Fruit fly (Drosophila melanogaster) whole organism, pupa: Measurements from ENCODE around the gene Mtr3.

ENCODE experiments used
- CG10348 ChIP-seq: fragments of 200-800 bp; sonication (Bioruptor generic); IDR thresholded peaks from 2 replicates; pipeline ENCODE4 v1.3.6; 2022; ENCODE audit warnings: missing biosample characterization, missing genetic modification characterization
- CG12605 ChIP-seq: fragments of 200-800 bp; sonication (Bioruptor generic); IDR thresholded peaks from 2 replicates; pipeline ENCODE4 v1.3.6; 2022; ENCODE audit warnings: missing biosample characterization, missing genetic modification characterization
- CG13204 ChIP-seq: fragments of 200-800 bp; sonication (Bioruptor generic); optimal IDR thresholded peaks from 2 replicates; lab custom pipeline; 2018; ENCODE audit warnings: missing biosample characterization, mild to moderate bottlenecking, missing genetic modification characterization, moderate library complexity
- CG14655 ChIP-seq: fragments of 200-800 bp; sonication (Bioruptor generic); optimal IDR thresholded peaks from 3 replicates; lab custom pipeline; 2017; ENCODE audit warnings: mild to moderate bottlenecking, missing biosample characterization, missing genetic modification reagents, missing genetic modification characterization
- CG15710 ChIP-seq: fragments of 200-800 bp; sonication (Bioruptor generic); optimal IDR thresholded peaks from 2 replicates; lab custom pipeline; 2018; ENCODE audit warnings: missing biosample characterization, mild to moderate bottlenecking, missing genetic modification characterization, moderate library complexity
- CG17806 ChIP-seq: fragments of 200-800 bp; sonication (Bioruptor generic); optimal IDR thresholded peaks from 2 replicates; lab custom pipeline; 2018; ENCODE audit warnings: missing biosample characterization, mild to moderate bottlenecking, missing genetic modification characterization, moderate library complexity
- CG32121 ChIP-seq: fragments of 200-800 bp; sonication (Bioruptor generic); IDR thresholded peaks from 2 replicates; pipeline ENCODE4 v1.3.6; 2022; ENCODE audit warnings: missing biosample characterization, missing genetic modification characterization
- CG34367 ChIP-seq: fragments of 200-800 bp; sonication (Bioruptor generic); optimal IDR thresholded peaks from 2 replicates; lab custom pipeline; 2018; ENCODE audit warnings: missing biosample characterization, mild to moderate bottlenecking, missing genetic modification characterization
- CG4496 ChIP-seq: fragments of 200-800 bp; sonication (Bioruptor generic); IDR thresholded peaks from 3 replicates; pipeline ENCODE4 v1.3.6; 2022; ENCODE audit warnings: missing biosample characterization, missing genetic modification characterization
- CG8159 ChIP-seq: fragments of 200-800 bp; sonication (Bioruptor generic); optimal IDR thresholded peaks from 3 replicates; lab custom pipeline; 2018; ENCODE audit warnings: missing biosample characterization, mild to moderate bottlenecking, missing genetic modification characterization, moderate library complexity
- CG8301 ChIP-seq: fragments of 200-800 bp; sonication (Bioruptor generic); optimal IDR thresholded peaks from 2 replicates; lab custom pipeline; 2018; ENCODE audit warnings: missing biosample characterization, mild to moderate bottlenecking, missing genetic modification characterization
- CG9948 ChIP-seq: fragments of 200-800 bp; sonication (Bioruptor generic); optimal IDR thresholded peaks from 2 replicates; lab custom pipeline; 2018; ENCODE audit warnings: missing biosample characterization, mild to moderate bottlenecking, missing genetic modification characterization, moderate library complexity
- D1 ChIP-seq: fragments of 200-800 bp; sonication (Bioruptor generic); optimal IDR thresholded peaks from 2 replicates; lab custom pipeline; 2018; ENCODE audit warnings: missing biosample characterization, mild to moderate bottlenecking, missing genetic modification characterization, moderate library complexity
- EcR ChIP-seq: fragments of 200-800 bp; sonication (Bioruptor generic); optimal IDR thresholded peaks from 3 replicates; lab custom pipeline; 2019; ENCODE audit warnings: missing biosample characterization, missing genetic modification characterization, mild to moderate bottlenecking, moderate library complexity, missing genetic modification reagents
- Ets98B ChIP-seq: fragments of 200-800 bp; sonication (Bioruptor generic); IDR thresholded peaks from 2 replicates; pipeline ENCODE4 v1.3.6; 2022; ENCODE audit warnings: missing biosample characterization, missing genetic modification characterization
- Pif1A ChIP-seq: fragments of 200-800 bp; sonication (Bioruptor generic); optimal IDR thresholded peaks from 3 replicates; lab custom pipeline; 2016; ENCODE audit warnings: missing biosample characterization, missing genetic modification characterization
- Pif1B ChIP-seq: fragments of 200-800 bp; sonication (Bioruptor generic); optimal IDR thresholded peaks from 3 replicates; lab custom pipeline; 2016; ENCODE audit warnings: missing biosample characterization, missing genetic modification characterization
- Snoo ChIP-seq: fragments of 200-800 bp; sonication (Bioruptor generic); optimal IDR thresholded peaks from 3 replicates; lab custom pipeline; 2017; ENCODE audit warnings: missing biosample characterization, mild to moderate bottlenecking, missing genetic modification characterization, inconsistent platforms
- fd96Ca ChIP-seq: fragments of 200-800 bp; sonication (Bioruptor generic); IDR thresholded peaks from 3 replicates; pipeline ENCODE4 v1.3.6; 2022; ENCODE audit warnings: missing biosample characterization, missing genetic modification characterization
- gl ChIP-seq: fragments of 200-800 bp; sonication (Bioruptor generic); optimal IDR thresholded peaks from 2 replicates; lab custom pipeline; 2018; ENCODE audit warnings: missing biosample characterization, mild to moderate bottlenecking, missing genetic modification characterization
- rn ChIP-seq: fragments of 200-800 bp; sonication (Bioruptor generic); IDR thresholded peaks from 2 replicates; pipeline ENCODE4 v1.3.6; 2022; ENCODE audit warnings: missing biosample characterization, missing genetic modification characterization

Gene Mtr3

DNA sequence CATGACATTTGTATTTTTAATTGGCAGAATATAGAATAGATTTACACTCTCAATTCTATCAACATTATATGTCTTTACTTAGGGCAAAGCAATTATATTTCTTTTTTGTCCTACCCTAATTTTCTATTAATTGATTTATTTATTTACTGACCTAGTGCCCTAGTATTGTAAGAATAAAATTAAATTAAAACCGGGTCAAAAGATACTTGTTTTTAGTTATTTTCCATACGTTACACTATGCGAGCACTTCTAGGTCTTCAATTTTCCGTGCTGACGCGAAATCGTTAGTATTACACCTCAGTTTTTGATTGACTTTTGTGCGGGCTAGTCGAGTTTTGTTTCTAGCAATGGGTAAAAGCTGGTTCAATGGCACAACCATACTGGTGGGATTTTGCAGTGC is 17.9 kb upstream of the Mtr3 start, which contains the start of gene CG46462:
Gene CG46462, plus strand, starts transcription at position 301 of the 400 bp plus-strand sequence.
- TF ChIP-seq D1 (tag; lab: Kevin White, UChicago): no peak
- no peak for TF ChIP-seq gl (tag; lab: Kevin White, UChicago)

DNA sequence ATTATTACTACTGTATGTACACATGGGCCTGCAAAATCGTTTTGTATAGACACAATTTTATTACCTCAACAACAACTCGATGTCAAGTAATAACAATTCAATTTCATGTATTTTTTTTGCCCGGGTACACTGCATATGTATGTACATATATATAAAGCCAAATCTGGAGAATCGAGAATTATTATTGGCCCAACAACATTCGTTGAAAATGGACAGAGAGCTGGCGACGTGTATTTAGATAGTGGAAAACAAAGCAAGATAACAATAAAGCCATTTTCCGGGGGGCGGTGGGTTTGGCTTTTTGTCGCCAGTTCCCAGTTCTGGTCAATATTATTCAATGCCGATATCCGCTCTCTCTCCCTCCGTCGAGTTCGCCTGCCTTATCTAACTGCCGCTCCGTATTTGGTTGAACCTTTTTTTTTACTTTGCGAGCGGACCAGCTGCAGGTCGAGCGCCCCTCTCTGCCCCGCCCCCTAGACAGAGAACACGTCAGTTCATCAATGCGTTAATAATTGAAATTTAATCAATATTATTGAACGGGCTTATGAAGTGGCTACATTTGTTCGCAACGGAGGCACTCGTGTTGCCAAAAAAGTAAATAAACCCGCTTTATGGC is 16.3 kb upstream of the Mtr3 start:
- TF ChIP-seq gl (tag; lab: Kevin White, UChicago) (no peak), CG8301 (tag; lab: Kevin White, UChicago) (no peak), D1 (tag; lab: Kevin White, UChicago) (no peak), CG32121 (GFP tag; lab: Robert Waterston, UW) (no peak), CG9948 (no peak), CG34367 (tag; lab: Kevin White, UChicago) (no peak), Pif1A (no peak), CG10348 (GFP tag; lab: Robert Waterston, UW) (no peak), Snoo (no peak), fd96Ca (GFP tag; lab: Robert Waterston, UW) (no peak)

dm6 chr3L:19929051-19929718 is 15.7 kb upstream of the Mtr3 start:
- TF ChIP-seq CG34367 (tag; lab: Kevin White, UChicago): no peak
- TF ChIP-seq D1 (tag; lab: Kevin White, UChicago): no peak
- TF ChIP-seq CG10348 (GFP tag; lab: Robert Waterston, UW): no peak
- TF ChIP-seq CG32121 (GFP tag; lab: Robert Waterston, UW): peak; percentile 53; the same call in 1 of the 2 replicates
- TF ChIP-seq gl (tag; lab: Kevin White, UChicago): no peak
- no peak for TF ChIP-seq CG15710 (tag; lab: Kevin White, UChicago)
- no peak for TF ChIP-seq EcR (GFP tag; lab: Kevin White, UChicago)
- no peak for TF ChIP-seq Pif1A
- no peak for TF ChIP-seq CG17806 (tag; lab: Kevin White, UChicago)
- TF ChIP-seq CG13204 (GFP tag; lab: Kevin White, UChicago): no peak
- TF ChIP-seq Pif1B (GFP tag; lab: Kevin White, UChicago): no peak
- no peak for TF ChIP-seq rn (GFP tag; lab: Robert Waterston, UW)
- TF ChIP-seq CG14655 (GFP tag; lab: Kevin White, UChicago): no peak
- peak; percentile 16 for TF ChIP-seq Snoo
- TF ChIP-seq CG8301 (tag; lab: Kevin White, UChicago): peak; percentile 7
- peak; percentile 5 for TF ChIP-seq CG8159
- TF ChIP-seq CG9948: no peak
- peak; percentile 60 for TF ChIP-seq Ets98B
- no peak; the same call in 1 of the 3 replicates for TF ChIP-seq CG4496 (GFP tag; lab: Robert Waterston, UW)
- TF ChIP-seq CG12605 (GFP tag; lab: Robert Waterston, UW): peak; percentile 77
- TF ChIP-seq fd96Ca (GFP tag; lab: Robert Waterston, UW): 0 out of 3 replicates have a peak, but pooled peaks have one; percentile 8

dm6 chr3L:19928435-19929011 is 15.0 kb upstream of the Mtr3 start, which contains the start of the genes CG8004 and RhoGDI:
TSS of gene CG8004 (minus strand) at chr3L:19928508.
TSS of gene RhoGDI (plus strand) at chr3L:19928743.
- TF ChIP-seq CG17806 (tag; lab: Kevin White, UChicago) (peak; percentile 50), rn (GFP tag; lab: Robert Waterston, UW) (no peak), CG32121 (GFP tag; lab: Robert Waterston, UW) (no peak), Snoo (peak; percentile 15), CG13204 (GFP tag; lab: Kevin White, UChicago) (no peak), CG15710 (tag; lab: Kevin White, UChicago) (peak; percentile 39), CG9948 (peak; percentile 29), Ets98B (peak; percentile 51), Pif1B (GFP tag; lab: Kevin White, UChicago) (no peak), EcR (GFP tag; lab: Kevin White, UChicago) (no peak), D1 (tag; lab: Kevin White, UChicago) (no peak), CG10348 (GFP tag; lab: Robert Waterston, UW) (no peak), CG12605 (GFP tag; lab: Robert Waterston, UW) (no peak), CG34367 (tag; lab: Kevin White, UChicago) (no peak), gl (tag; lab: Kevin White, UChicago) (no peak), CG8159 (peak; percentile 55), fd96Ca (GFP tag; lab: Robert Waterston, UW) (peak; percentile 47; the same call in 1 of the 3 replicates), CG14655 (GFP tag; lab: Kevin White, UChicago) (no peak), CG4496 (GFP tag; lab: Robert Waterston, UW) (0 out of 3 replicates have a peak, but pooled peaks have one; percentile 39), Pif1A (no peak), CG8301 (tag; lab: Kevin White, UChicago) (no peak)

- TF ChIP-seq CG34367 (tag; lab: Kevin White, UChicago) (no peak), CG4496 (GFP tag; lab: Robert Waterston, UW) (peak; percentile 54; the same call in 1 of the 3 replicates)
These were observed 11.3 kb upstream of the Mtr3 start, which contains the start of gene Grasp65 for dm6 chr3L:19924771-19925304. TSS of gene Grasp65 (plus strand) at chr3L:19924943.
